Fruit fly (Drosophila melanogaster) whole organism, embryonic: ENCODE data around the gene mib2.
A peak's percentile ranks its signal among the peaks of the same experiment; 100 is the strongest.

Source experiments
- Bgb ChIP-seq: fragments of 200-800 bp; sonication (Bioruptor generic); IDR thresholded peaks from 2 replicates; pipeline ENCODE4 v1.3.6; 2022; ENCODE audit warnings: missing biosample characterization, missing genetic modification characterization; ENCODE audit not compliant: partially characterized antibody
- CG10274 ChIP-seq: fragments of 200-800 bp; sonication (Bioruptor generic); optimal IDR thresholded peaks from 3 replicates; lab custom pipeline; 2017; ENCODE audit warnings: missing biosample characterization, mild to moderate bottlenecking, missing genetic modification characterization
- CG11247 ChIP-seq: fragments of 200-800 bp; sonication (Bioruptor generic); IDR thresholded peaks from 2 replicates; pipeline ENCODE4 v1.3.6; 2022; ENCODE audit warnings: missing biosample characterization, missing genetic modification characterization
- CG13894 ChIP-seq: fragments of 200-800 bp; sonication (Bioruptor generic); optimal IDR thresholded peaks from 3 replicates; lab custom pipeline; 2018; ENCODE audit warnings: missing biosample characterization, mild to moderate bottlenecking, missing genetic modification characterization, moderate library complexity
- CG14965 ChIP-seq: fragments of 200-800 bp; sonication (Bioruptor generic); optimal IDR thresholded peaks from 2 replicates; lab custom pipeline; 2016; ENCODE audit warnings: missing biosample characterization, missing genetic modification characterization, borderline replicate concordance
- CG15011 ChIP-seq: fragments of 200-800 bp; sonication (Bioruptor generic); optimal IDR thresholded peaks from 3 replicates; lab custom pipeline; 2018; ENCODE audit warnings: missing biosample characterization, mild to moderate bottlenecking, missing genetic modification characterization
- CG15073 ChIP-seq: fragments of 200-800 bp; sonication (Bioruptor generic); optimal IDR thresholded peaks from 2 replicates; lab custom pipeline; 2016; ENCODE audit warnings: missing biosample characterization, missing genetic modification characterization
- CG1529 ChIP-seq: fragments of 200-800 bp; sonication (Bioruptor generic); optimal IDR thresholded peaks from 3 replicates; lab custom pipeline; 2018; ENCODE audit warnings: missing biosample characterization, missing genetic modification characterization
- CG15601 ChIP-seq: fragments of 200-800 bp; sonication (Bioruptor generic); optimal IDR thresholded peaks from 3 replicates; lab custom pipeline; 2019; ENCODE audit warnings: missing biosample characterization, mild to moderate bottlenecking, missing genetic modification characterization, moderate library complexity
- CG15696 ChIP-seq: fragments of 200-800 bp; sonication (Bioruptor generic); optimal IDR thresholded peaks from 2 replicates; lab custom pipeline; 2019; ENCODE audit warnings: missing biosample characterization, mild to moderate bottlenecking, missing genetic modification characterization, moderate library complexity
- CG16813 ChIP-seq: fragments of 200-800 bp; sonication (Bioruptor generic); IDR thresholded peaks from 3 replicates; pipeline ENCODE4 v1.3.6; 2022; ENCODE audit warnings: missing biosample characterization, missing genetic modification characterization; ENCODE audit not compliant: partially characterized antibody
- CG17186 ChIP-seq: fragments of 200-800 bp; sonication (Bioruptor generic); optimal IDR thresholded peaks from 3 replicates; lab custom pipeline; 2017; ENCODE audit warnings: missing biosample characterization, missing genetic modification reagents, missing genetic modification characterization
- CG2202 ChIP-seq: fragments of 200-800 bp; sonication (Bioruptor generic); optimal IDR thresholded peaks from 2 replicates; lab custom pipeline; 2018; ENCODE audit warnings: missing biosample characterization, mild to moderate bottlenecking, missing genetic modification characterization
- CG34224 ChIP-seq: fragments of 200-800 bp; sonication (Bioruptor generic); IDR thresholded peaks from 3 replicates; pipeline ENCODE4 v1.3.6; 2022; ENCODE audit warnings: missing biosample characterization, missing genetic modification characterization; ENCODE audit not compliant: partially characterized antibody
- CG3847 ChIP-seq: fragments of 200-800 bp; sonication (Bioruptor generic); IDR thresholded peaks from 2 replicates; pipeline ENCODE4 v1.3.6; 2022; ENCODE audit warnings: missing biosample characterization, missing genetic modification characterization
- CG4404 ChIP-seq: fragments of 200-800 bp; sonication (Bioruptor generic); IDR thresholded peaks from 2 replicates; pipeline ENCODE4 v1.3.6; 2022; ENCODE audit warnings: missing biosample characterization, missing genetic modification characterization
- CG6272 ChIP-seq: fragments of 200-800 bp; sonication (Bioruptor generic); IDR thresholded peaks from 2 replicates; pipeline ENCODE4 v1.3.6; 2022; ENCODE audit warnings: missing biosample characterization, missing genetic modification characterization
- CG6683 ChIP-seq: fragments of 200-800 bp; sonication (Bioruptor generic); optimal IDR thresholded peaks from 2 replicates; lab custom pipeline; 2017; ENCODE audit warnings: missing biosample characterization, mild to moderate bottlenecking, missing genetic modification characterization, missing genetic modification reagents
- CG8290 ChIP-seq, 3 experiments: fragments of 200-800 bp; sonication (Bioruptor generic); optimal IDR thresholded peaks; 2 replicates each; lab custom pipeline; 2016 to 2019; ENCODE audit warnings: missing biosample characterization in 3 of 3, missing genetic modification characterization in 3 of 3, mild to moderate bottlenecking in 2 of 3, moderate library complexity in 1 of 3
- CG8924 ChIP-seq: fragments of 200-800 bp; optimal IDR thresholded peaks from 3 replicates; lab custom pipeline; 2019; ENCODE audit warnings: missing biosample characterization, mild to moderate bottlenecking, missing genetic modification characterization, moderate library complexity
- D19A ChIP-seq: fragments of 200-800 bp; optimal IDR thresholded peaks from 3 replicates; lab custom pipeline; 2019; ENCODE audit warnings: missing biosample characterization, mild to moderate bottlenecking, missing genetic modification characterization, moderate library complexity
- Gsc ChIP-seq: fragments of 200-800 bp; sonication (Bioruptor generic); IDR thresholded peaks from 2 replicates; pipeline ENCODE4 v1.3.6; 2022; ENCODE audit warnings: missing biosample characterization, missing genetic modification characterization
- HLH3B ChIP-seq: fragments of 200-800 bp; sonication (Bioruptor generic); IDR thresholded peaks from 2 replicates; pipeline ENCODE4 v1.3.6; 2022; ENCODE audit warnings: missing biosample characterization, missing genetic modification characterization
- Kr ChIP-seq: fragments of 200-800 bp; sonication (Bioruptor generic); optimal IDR thresholded peaks from 2 replicates; lab custom pipeline; 2017; ENCODE audit warnings: missing biosample characterization, mild to moderate bottlenecking, missing genetic modification characterization
- Max ChIP-seq: fragments of 200-800 bp; sonication (Bioruptor generic); optimal IDR thresholded peaks from 2 replicates; lab custom pipeline; 2016; ENCODE audit warnings: missing biosample characterization, mild to moderate bottlenecking, missing genetic modification characterization
- NFAT ChIP-seq: fragments of 200-800 bp; sonication (Bioruptor generic); IDR thresholded peaks from 2 replicates; pipeline ENCODE4 v1.3.6; 2022; ENCODE audit warnings: missing biosample characterization, missing genetic modification characterization
- NfI ChIP-seq: fragments of 200-800 bp; sonication (Bioruptor generic); optimal IDR thresholded peaks from 3 replicates; lab custom pipeline; 2018; ENCODE audit warnings: missing biosample characterization, mild to moderate bottlenecking, missing genetic modification characterization, moderate library complexity
- TFAM ChIP-seq: fragments of 200-800 bp; sonication (Bioruptor generic); optimal IDR thresholded peaks from 2 replicates; lab custom pipeline; 2017; ENCODE audit warnings: missing biosample characterization, missing genetic modification characterization, inconsistent platforms
- abd-A ChIP-seq: fragments of 200-800 bp; sonication (Bioruptor generic); optimal IDR thresholded peaks from 3 replicates; lab custom pipeline; 2019; ENCODE audit warnings: missing biosample characterization, mild to moderate bottlenecking, missing genetic modification characterization, moderate library complexity
- amos ChIP-seq: fragments of 200-800 bp; sonication (Bioruptor generic); IDR thresholded peaks from 2 replicates; pipeline ENCODE4 v1.3.6; 2022; ENCODE audit warnings: missing biosample characterization, missing genetic modification characterization; ENCODE audit not compliant: partially characterized antibody
- ara ChIP-seq: fragments of 200-800 bp; sonication (Bioruptor generic); IDR thresholded peaks from 2 replicates; pipeline ENCODE4 v1.3.6; 2022; ENCODE audit warnings: missing biosample characterization, missing genetic modification characterization
- croc ChIP-seq: fragments of 200-800 bp; sonication (Bioruptor generic); conservative IDR thresholded peaks from 3 replicates; pipeline ENCODE4 v1.3.6; 2022; ENCODE audit warnings: missing biosample characterization, missing genetic modification characterization
- da ChIP-seq: fragments of 200-800 bp; sonication (Bioruptor generic); optimal IDR thresholded peaks from 2 replicates; lab custom pipeline; 2016; ENCODE audit warnings: missing biosample characterization, missing genetic modification characterization
- eyg ChIP-seq: fragments of 200-800 bp; sonication (Bioruptor generic); optimal IDR thresholded peaks from 3 replicates; lab custom pipeline; 2016; ENCODE audit warnings: missing biosample characterization, missing genetic modification characterization
- fd102C ChIP-seq: fragments of 200-800 bp; sonication (Bioruptor generic); optimal IDR thresholded peaks from 2 replicates; lab custom pipeline; 2018; ENCODE audit warnings: missing biosample characterization, mild to moderate bottlenecking, missing genetic modification characterization, moderate library complexity
- her ChIP-seq: fragments of 200-800 bp; sonication (Bioruptor generic); optimal IDR thresholded peaks from 2 replicates; lab custom pipeline; 2016; ENCODE audit warnings: missing biosample characterization, missing genetic modification characterization
- ind ChIP-seq: fragments of 200-800 bp; sonication (Bioruptor generic); optimal IDR thresholded peaks from 3 replicates; lab custom pipeline; 2016; ENCODE audit warnings: missing biosample characterization, missing genetic modification characterization
- mld ChIP-seq: fragments of 200-800 bp; sonication (Bioruptor generic); IDR thresholded peaks from 3 replicates; pipeline ENCODE4 v1.3.6; 2022; ENCODE audit warnings: missing biosample characterization, missing genetic modification characterization; ENCODE audit not compliant: partially characterized antibody
- pb ChIP-seq: fragments of 200-800 bp; sonication (Bioruptor generic); optimal IDR thresholded peaks from 3 replicates; lab custom pipeline; 2016; ENCODE audit warnings: missing biosample characterization, missing genetic modification characterization
- pros ChIP-seq: fragments of 200-800 bp; sonication (Bioruptor generic); optimal IDR thresholded peaks from 3 replicates; lab custom pipeline; 2019; ENCODE audit warnings: missing biosample characterization, mild to moderate bottlenecking, missing genetic modification characterization, moderate library complexity
- ranshi ChIP-seq: fragments of 200-800 bp; sonication (Bioruptor generic); IDR thresholded peaks from 2 replicates; pipeline ENCODE4 v1.3.6; 2022; ENCODE audit warnings: missing biosample characterization, missing genetic modification characterization
- sna ChIP-seq: fragments of 200-800 bp; sonication (Bioruptor generic); IDR thresholded peaks from 2 replicates; pipeline ENCODE4 v1.3.6; 2022; ENCODE audit warnings: missing biosample characterization, missing genetic modification characterization; ENCODE audit not compliant: partially characterized antibody
- ssp ChIP-seq: fragments of 200-800 bp; sonication (Bioruptor generic); IDR thresholded peaks from 2 replicates; pipeline ENCODE4 v1.3.6; 2022; ENCODE audit warnings: missing biosample characterization, missing genetic modification characterization
- tll ChIP-seq, 2 experiments: fragments of 200-800 bp in 1 of 2; fragments of >200 bp in 1 of 2; sonication (Bioruptor generic) in 1 of 2; optimal IDR thresholded peaks; 2 replicates each; lab custom pipeline; 2017 to 2019; ENCODE audit warnings: missing biosample characterization in 2 of 2, missing genetic modification characterization in 2 of 2, mild to moderate bottlenecking in 1 of 2, moderate library complexity in 1 of 2
- toy ChIP-seq: fragments of 200-800 bp; sonication (Bioruptor generic); IDR thresholded peaks from 2 replicates; pipeline ENCODE4 v1.3.6; 2022; ENCODE audit warnings: missing biosample characterization, missing genetic modification characterization
- tx ChIP-seq: fragments of 200-800 bp; sonication (Bioruptor generic); optimal IDR thresholded peaks from 2 replicates; lab custom pipeline; 2016; ENCODE audit warnings: missing biosample characterization, missing genetic modification characterization
- usp ChIP-seq: fragments of >200 bp; optimal IDR thresholded peaks from 2 replicates; lab custom pipeline; 2017; ENCODE audit warnings: missing biosample characterization, missing genetic modification characterization
- zf30C ChIP-seq: fragments of 200-800 bp; sonication (Bioruptor generic); optimal IDR thresholded peaks from 3 replicates; lab custom pipeline; 2018; ENCODE audit warnings: missing biosample characterization, mild to moderate bottlenecking, missing genetic modification characterization

Gene mib2

DNA sequence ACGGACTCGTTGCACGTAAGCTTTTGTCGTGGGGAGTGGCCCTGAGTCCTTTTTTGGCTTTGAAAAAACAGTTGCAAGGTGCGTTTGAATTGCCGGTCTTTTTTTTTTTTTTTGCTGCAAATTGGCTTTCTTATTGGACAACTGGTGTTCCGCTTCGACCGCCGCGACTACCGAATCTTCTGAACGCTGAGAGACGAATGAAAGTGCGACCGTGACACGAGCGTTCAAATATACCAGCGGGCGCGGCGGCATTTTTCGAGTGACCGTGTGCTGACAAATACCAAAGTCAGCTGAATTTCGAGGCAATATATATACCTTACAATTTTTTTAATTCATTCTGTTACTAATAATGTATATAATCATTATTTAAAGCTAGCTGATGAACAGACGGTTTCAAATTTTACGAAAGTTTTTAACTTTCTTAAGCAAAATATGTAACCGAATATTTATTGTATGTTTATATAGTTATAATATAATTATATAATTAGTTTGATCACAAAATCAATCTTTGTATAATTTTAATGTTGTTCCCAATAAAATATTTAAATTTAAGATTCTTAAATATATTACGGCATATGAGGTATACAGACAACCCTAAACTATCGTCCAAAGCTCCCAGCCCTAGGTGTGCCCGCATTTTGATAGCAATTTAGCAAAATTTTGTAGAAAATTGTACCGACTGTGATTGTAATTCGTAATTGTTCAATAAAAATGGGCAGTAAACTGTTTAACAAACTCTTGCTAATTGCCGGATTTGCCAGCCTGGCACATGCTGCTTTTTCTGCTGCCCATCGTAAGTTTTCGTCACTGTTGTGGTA is 47.0 kb upstream of the mib2 start, which contains the start of the genes Swip-1 and EMC5 (continued):
- no peak for TF ChIP-seq CG15073 (GFP tag; lab: Kevin White, UChicago)
- TF ChIP-seq ara (GFP tag; lab: Robert Waterston, UW) = no peak; the same call in 1 of the 2 replicates
- peak; percentile 47 for TF ChIP-seq Bgb (GFP tag; lab: Robert Waterston, UW)
- TF ChIP-seq CG6683 (GFP tag; lab: Kevin White, UChicago) = no peak
- TF ChIP-seq abd-A (tag; lab: Kevin White, UChicago) = no peak
- TF ChIP-seq CG4404 (GFP tag; lab: Robert Waterston, UW) = peak; percentile 36; the same call in 1 of the 2 replicates
- TF ChIP-seq croc (GFP tag; lab: Robert Waterston, UW) = 0 out of 3 replicates have a peak, but pooled peaks have one; percentile 19
- TF ChIP-seq CG13894 (tag; lab: Kevin White, UChicago) = peak; percentile 29
- no peak for TF ChIP-seq CG10274 (GFP tag; lab: Kevin White, UChicago)
- peak; percentile 70 for TF ChIP-seq CG3847
- TF ChIP-seq CG1529 = peak; percentile 8
- no peak for TF ChIP-seq CG15011 (GFP tag; lab: Kevin White, UChicago)
- peak; percentile 66 for TF ChIP-seq CG15601 (tag; lab: Kevin White, UChicago)
- no peak for TF ChIP-seq tx
- TF ChIP-seq tll (GFP tag; optimal IDR thresholded peaks at IDR 0.05; lab: Kevin White, UChicago) = no peak
- no peak for TF ChIP-seq da (GFP tag; lab: Kevin White, UChicago)
- TF ChIP-seq CG8290 (GFP tag; optimal IDR thresholded peaks at IDR 0.05; lab: Kevin White, UChicago) = peak; percentile 43
- TF ChIP-seq CG8290 (tag; optimal IDR thresholded peaks at IDR 0.05; lab: Kevin White, UChicago) = peak; percentile 17 to 36
- TF ChIP-seq Gsc (GFP tag; lab: Robert Waterston, UW) = no peak
- TF ChIP-seq CG6272 (GFP tag; lab: Robert Waterston, UW) = peak; percentile 51
- TF ChIP-seq eyg (GFP tag; lab: Kevin White, UChicago) = no peak
- TF ChIP-seq ind (GFP tag; lab: Kevin White, UChicago) = peak; percentile 59
- no peak for TF ChIP-seq Kr (GFP tag; lab: Kevin White, UChicago)
- peak; percentile 64 for TF ChIP-seq CG11247 (GFP tag; lab: Robert Waterston, UW)
- no peak for TF ChIP-seq toy
- no peak for TF ChIP-seq pb (GFP tag; lab: Kevin White, UChicago)
- no peak for TF ChIP-seq mld (GFP tag; lab: Robert Waterston, UW)
- TF ChIP-seq TFAM (GFP tag; lab: Kevin White, UChicago) = no peak
- no peak for TF ChIP-seq her (GFP tag; lab: Kevin White, UChicago)
- peak; percentile 28 for TF ChIP-seq CG17186 (GFP tag; lab: Kevin White, UChicago)
- TF ChIP-seq ssp (GFP tag; lab: Robert Waterston, UW) = peak; percentile 61
- no peak for TF ChIP-seq pros (GFP tag; lab: Kevin White, UChicago)
- TF ChIP-seq HLH3B = peak; percentile 52; the same call in 1 of the 2 replicates
- TF ChIP-seq CG8924 = peak; percentile 79
- peak; percentile 68 for TF ChIP-seq CG16813 (GFP tag; lab: Robert Waterston, UW)
- TF ChIP-seq CG2202 (tag; lab: Kevin White, UChicago) = no peak
- peak; percentile 22 for TF ChIP-seq Max (GFP tag; lab: Kevin White, UChicago)
- TF ChIP-seq CG34224 (GFP tag; lab: Robert Waterston, UW) = no peak; the same call in 1 of the 3 replicates
- peak; percentile 44 for TF ChIP-seq NFAT (GFP tag; lab: Robert Waterston, UW)
- peak; percentile 55 for TF ChIP-seq D19A (tag; lab: Kevin White, UChicago)
- TF ChIP-seq ranshi (GFP tag; lab: Robert Waterston, UW) = peak; percentile 59; the same call in 1 of the 2 replicates
- TF ChIP-seq fd102C = no peak
- peak; percentile 62 for TF ChIP-seq amos
- TF ChIP-seq CG14965 (GFP tag; lab: Kevin White, UChicago) = no peak
- 0 out of 2 replicates have a peak, but pooled peaks have one; percentile 53 for TF ChIP-seq sna
- peak; percentile 2 for TF ChIP-seq NfI (GFP tag; lab: Kevin White, UChicago)
- TF ChIP-seq zf30C (GFP tag; lab: Kevin White, UChicago) = no peak
- no peak for TF ChIP-seq usp
- peak; percentile 60 for TF ChIP-seq CG15696
